Fruit fly (Drosophila melanogaster) whole organism, embryonic: ENCODE measurements around the gene RNF220.

Source experiments
- Atf6 ChIP-seq: fragments of 200-800 bp; sonication (Bioruptor generic); IDR thresholded peaks from 2 replicates; pipeline ENCODE4 v1.3.6; 2022; ENCODE audit warnings: missing biosample characterization, missing genetic modification characterization
- CG10147 ChIP-seq: fragments of 200-800 bp; sonication (Bioruptor generic); optimal IDR thresholded peaks from 2 replicates; lab custom pipeline; 2019; ENCODE audit warnings: missing biosample characterization, mild to moderate bottlenecking, missing genetic modification characterization, moderate library complexity
- CG10321 ChIP-seq: fragments of 200-800 bp; sonication (Bioruptor generic); IDR thresholded peaks from 2 replicates; pipeline ENCODE4 v1.3.6; 2022; ENCODE audit warnings: missing biosample characterization, missing genetic modification characterization
- CG10979 ChIP-seq: fragments of 200-800 bp; sonication (Bioruptor generic); optimal IDR thresholded peaks from 2 replicates; lab custom pipeline; 2018; ENCODE audit warnings: missing biosample characterization, mild to moderate bottlenecking, missing genetic modification characterization, moderate library complexity
- CG1233 ChIP-seq: fragments of 200-800 bp; sonication (Bioruptor generic); optimal IDR thresholded peaks from 4 replicates; lab custom pipeline; 2018; ENCODE audit warnings: missing biosample characterization, mild to moderate bottlenecking, missing genetic modification characterization
- CG12942 ChIP-seq: fragments of 200-800 bp; sonication (Bioruptor generic); optimal IDR thresholded peaks from 3 replicates; lab custom pipeline; 2016; ENCODE audit warnings: missing biosample characterization, missing genetic modification characterization
- CG14014 ChIP-seq: fragments of 200-800 bp; sonication (Bioruptor generic); IDR thresholded peaks from 2 replicates; pipeline ENCODE4 v1.3.6; 2022; ENCODE audit warnings: missing biosample characterization, missing genetic modification characterization
- CG1603 ChIP-seq: fragments of 200-800 bp; sonication (Bioruptor generic); optimal IDR thresholded peaks from 2 replicates; lab custom pipeline; 2019; ENCODE audit warnings: missing biosample characterization, mild to moderate bottlenecking, missing genetic modification characterization, moderate library complexity
- CG18262 ChIP-seq: fragments of 200-800 bp; optimal IDR thresholded peaks from 3 replicates; lab custom pipeline; 2019; ENCODE audit warnings: missing biosample characterization, mild to moderate bottlenecking, missing genetic modification characterization, moderate library complexity
- CG30403 ChIP-seq: fragments of 200-800 bp; sonication (Bioruptor generic); optimal IDR thresholded peaks from 3 replicates; lab custom pipeline; 2016; ENCODE audit warnings: missing biosample characterization, missing genetic modification characterization
- CG3065 ChIP-seq: fragments of 200-800 bp; sonication (Bioruptor generic); optimal IDR thresholded peaks from 2 replicates; lab custom pipeline; 2016; ENCODE audit warnings: missing biosample characterization, missing genetic modification characterization
- CG33213 ChIP-seq: fragments of 200-800 bp; sonication (Bioruptor generic); optimal IDR thresholded peaks from 3 replicates; lab custom pipeline; 2016; ENCODE audit warnings: missing biosample characterization, missing genetic modification characterization
- CG3847 ChIP-seq: fragments of 200-800 bp; sonication (Bioruptor generic); IDR thresholded peaks from 2 replicates; pipeline ENCODE4 v1.3.6; 2022; ENCODE audit warnings: missing biosample characterization, missing genetic modification characterization
- CG42726 ChIP-seq: fragments of 200-800 bp; sonication (Bioruptor generic); IDR thresholded peaks from 2 replicates; pipeline ENCODE4 v1.3.6; 2022; ENCODE audit warnings: missing biosample characterization, missing genetic modification characterization; ENCODE audit not compliant: partially characterized antibody
- CG6765 ChIP-seq: fragments of 200-800 bp; sonication (Bioruptor generic); optimal IDR thresholded peaks from 3 replicates; lab custom pipeline; 2017; ENCODE audit warnings: missing biosample characterization, mild to moderate bottlenecking, missing genetic modification characterization
- CG8478 ChIP-seq: fragments of >200 bp; optimal IDR thresholded peaks from 2 replicates; lab custom pipeline; 2018
- CG9817 ChIP-seq: fragments of 200-800 bp; sonication (Bioruptor generic); optimal IDR thresholded peaks from 2 replicates; lab custom pipeline; 2018; ENCODE audit warnings: missing biosample characterization, mild to moderate bottlenecking, missing genetic modification characterization, moderate library complexity
- D19A ChIP-seq: fragments of 200-800 bp; optimal IDR thresholded peaks from 3 replicates; lab custom pipeline; 2019; ENCODE audit warnings: missing biosample characterization, mild to moderate bottlenecking, missing genetic modification characterization, moderate library complexity
- Dref ChIP-seq: fragments of 200-800 bp; sonication (Bioruptor generic); IDR thresholded peaks from 2 replicates; pipeline ENCODE4 v1.3.6; 2022; ENCODE audit warnings: missing biosample characterization, missing genetic modification characterization
- Elba2 ChIP-seq: fragments of 200-800 bp; sonication (Bioruptor generic); optimal IDR thresholded peaks from 3 replicates; lab custom pipeline; 2016; ENCODE audit warnings: missing biosample characterization, missing genetic modification characterization
- Fer1 ChIP-seq: fragments of 200-800 bp; sonication (Bioruptor generic); optimal IDR thresholded peaks from 2 replicates; lab custom pipeline; 2017; ENCODE audit warnings: missing biosample characterization, mild to moderate bottlenecking, missing genetic modification characterization
- HLH4C ChIP-seq: fragments of 200-800 bp; sonication (Bioruptor generic); IDR thresholded peaks from 3 replicates; pipeline ENCODE4 v1.3.6; 2022; ENCODE audit warnings: missing biosample characterization, missing genetic modification characterization; ENCODE audit not compliant: partially characterized antibody
- MESR4 ChIP-seq: fragments of 200-800 bp; sonication (Bioruptor generic); optimal IDR thresholded peaks from 2 replicates; lab custom pipeline; 2018; ENCODE audit warnings: missing biosample characterization, mild to moderate bottlenecking, missing genetic modification characterization, moderate library complexity
- Mes4 ChIP-seq: fragments of 200-800 bp; sonication (Bioruptor generic); optimal IDR thresholded peaks from 2 replicates; lab custom pipeline; 2016; ENCODE audit warnings: missing biosample characterization, missing genetic modification characterization
- NK7.1 ChIP-seq: fragments of 200-800 bp; sonication (Bioruptor generic); optimal IDR thresholded peaks from 3 replicates; lab custom pipeline; 2016; ENCODE audit warnings: missing biosample characterization, missing genetic modification characterization
- Sox100B ChIP-seq: fragments of 200-800 bp; sonication (Bioruptor generic); optimal IDR thresholded peaks from 3 replicates; lab custom pipeline; 2018; ENCODE audit warnings: missing biosample characterization, mild to moderate bottlenecking, missing genetic modification characterization
- Tbp ChIP-seq: fragments of >200 bp; optimal IDR thresholded peaks from 2 replicates; lab custom pipeline; 2018; ENCODE audit warnings: missing biosample characterization, missing genetic modification characterization
- ac ChIP-seq: fragments of 200-800 bp; sonication (Bioruptor generic); optimal IDR thresholded peaks from 3 replicates; lab custom pipeline; 2017; ENCODE audit warnings: missing biosample characterization, mild to moderate bottlenecking, missing genetic modification characterization
- ap ChIP-seq: fragments of 200-800 bp; sonication (Bioruptor generic); IDR thresholded peaks from 2 replicates; pipeline ENCODE4 v1.3.6; 2022; ENCODE audit warnings: missing biosample characterization, missing genetic modification characterization
- ara ChIP-seq: fragments of 200-800 bp; sonication (Bioruptor generic); IDR thresholded peaks from 2 replicates; pipeline ENCODE4 v1.3.6; 2022; ENCODE audit warnings: missing biosample characterization, missing genetic modification characterization
- chif ChIP-seq, 2 experiments: fragments of 200-800 bp; sonication (Bioruptor generic); optimal IDR thresholded peaks; 3 replicates each; lab custom pipeline; 2016; ENCODE audit warnings: missing biosample characterization in 2 of 2, missing genetic modification characterization in 2 of 2
- corto ChIP-seq: fragments of 200-800 bp; sonication (Bioruptor generic); optimal IDR thresholded peaks from 2 replicates; lab custom pipeline; 2016; ENCODE audit warnings: missing biosample characterization, mild to moderate bottlenecking, missing genetic modification characterization, moderate library complexity
- en ChIP-seq: fragments of 200-800 bp; sonication (Bioruptor generic); optimal IDR thresholded peaks from 2 replicates; lab custom pipeline; 2016; ENCODE audit warnings: missing biosample characterization, missing genetic modification characterization
- exex ChIP-seq: fragments of 200-800 bp; sonication (Bioruptor generic); optimal IDR thresholded peaks from 4 replicates; lab custom pipeline; 2018; ENCODE audit warnings: missing biosample characterization, mild to moderate bottlenecking, missing genetic modification characterization, moderate library complexity
- ftz-f1 ChIP-seq: fragments of 200-800 bp; sonication (Bioruptor generic); optimal IDR thresholded peaks from 2 replicates; lab custom pipeline; 2016; ENCODE audit warnings: missing biosample characterization, missing genetic modification characterization
- gcm ChIP-seq: fragments of 200-800 bp; sonication (Bioruptor generic); optimal IDR thresholded peaks from 2 replicates; lab custom pipeline; 2019; ENCODE audit warnings: missing biosample characterization, mild to moderate bottlenecking, missing genetic modification characterization, moderate library complexity
- gcm2 ChIP-seq: fragments of 200-800 bp; sonication (Bioruptor generic); optimal IDR thresholded peaks from 2 replicates; lab custom pipeline; 2016; ENCODE audit warnings: missing biosample characterization, missing genetic modification characterization
- hbn ChIP-seq: fragments of 200-800 bp; sonication (Bioruptor generic); IDR thresholded peaks from 2 replicates; pipeline ENCODE4 v1.3.6; 2022; ENCODE audit warnings: missing biosample characterization, missing genetic modification characterization; ENCODE audit not compliant: partially characterized antibody
- klu ChIP-seq: fragments of 200-800 bp; sonication (Bioruptor generic); IDR thresholded peaks from 2 replicates; pipeline ENCODE4 v1.3.6; 2022; ENCODE audit warnings: missing biosample characterization, missing genetic modification characterization
- lola ChIP-seq, 3 experiments: fragments of >200 bp in 2 of 3; fragments of 200-800 bp in 1 of 3; sonication (Bioruptor generic) in 1 of 3; optimal IDR thresholded peaks; 2 replicates each; lab custom pipeline; 2017 to 2019; ENCODE audit warnings: missing biosample characterization in 3 of 3, missing genetic modification characterization in 3 of 3, mild to moderate bottlenecking in 1 of 3, moderate library complexity in 1 of 3
- luna ChIP-seq: fragments of 200-800 bp; sonication (Bioruptor generic); optimal IDR thresholded peaks from 2 replicates; lab custom pipeline; 2016; ENCODE audit warnings: missing biosample characterization, missing genetic modification characterization
- row ChIP-seq: fragments of 200-800 bp; sonication (Bioruptor generic); IDR thresholded peaks from 3 replicates; pipeline ENCODE4 v1.3.6; 2022; ENCODE audit warnings: missing biosample characterization, missing genetic modification characterization
- salm ChIP-seq: fragments of 200-800 bp; sonication (Bioruptor generic); optimal IDR thresholded peaks from 2 replicates; lab custom pipeline; 2018; ENCODE audit warnings: missing biosample characterization, mild to moderate bottlenecking, missing genetic modification characterization
- scrt ChIP-seq: fragments of 200-800 bp; sonication (Bioruptor generic); optimal IDR thresholded peaks from 2 replicates; lab custom pipeline; 2018; ENCODE audit warnings: missing biosample characterization, mild to moderate bottlenecking, missing genetic modification characterization, moderate library complexity
- seq ChIP-seq: fragments of 200-800 bp; sonication (Bioruptor generic); IDR thresholded peaks from 2 replicates; pipeline ENCODE4 v1.3.6; 2022; ENCODE audit warnings: missing biosample characterization, missing genetic modification characterization
- sna ChIP-seq: fragments of 200-800 bp; sonication (Bioruptor generic); IDR thresholded peaks from 2 replicates; pipeline ENCODE4 v1.3.6; 2022; ENCODE audit warnings: missing biosample characterization, missing genetic modification characterization; ENCODE audit not compliant: partially characterized antibody
- sr ChIP-seq: fragments of 200-800 bp; sonication (Bioruptor generic); IDR thresholded peaks from 3 replicates; pipeline ENCODE4 v1.3.6; 2022; ENCODE audit warnings: missing biosample characterization, missing genetic modification characterization
- tin ChIP-seq: fragments of 200-800 bp; sonication (Bioruptor generic); optimal IDR thresholded peaks from 3 replicates; lab custom pipeline; 2016; ENCODE audit warnings: missing biosample characterization, missing genetic modification characterization
- twi ChIP-seq: fragments of 200-800 bp; optimal IDR thresholded peaks from 2 replicates; lab custom pipeline; 2019; ENCODE audit warnings: missing biosample characterization, mild to moderate bottlenecking, missing genetic modification characterization, moderate library complexity
- wor ChIP-seq: fragments of 200-800 bp; sonication (Bioruptor generic); IDR thresholded peaks from 2 replicates; pipeline ENCODE4 v1.3.6; 2022; ENCODE audit warnings: missing biosample characterization, missing genetic modification characterization
- zen2 ChIP-seq: fragments of 200-800 bp; sonication (Bioruptor generic); IDR thresholded peaks from 3 replicates; pipeline ENCODE4 v1.3.6; 2022; ENCODE audit warnings: missing biosample characterization, missing genetic modification characterization; ENCODE audit not compliant: partially characterized antibody

The RNF220 gene

DNA sequence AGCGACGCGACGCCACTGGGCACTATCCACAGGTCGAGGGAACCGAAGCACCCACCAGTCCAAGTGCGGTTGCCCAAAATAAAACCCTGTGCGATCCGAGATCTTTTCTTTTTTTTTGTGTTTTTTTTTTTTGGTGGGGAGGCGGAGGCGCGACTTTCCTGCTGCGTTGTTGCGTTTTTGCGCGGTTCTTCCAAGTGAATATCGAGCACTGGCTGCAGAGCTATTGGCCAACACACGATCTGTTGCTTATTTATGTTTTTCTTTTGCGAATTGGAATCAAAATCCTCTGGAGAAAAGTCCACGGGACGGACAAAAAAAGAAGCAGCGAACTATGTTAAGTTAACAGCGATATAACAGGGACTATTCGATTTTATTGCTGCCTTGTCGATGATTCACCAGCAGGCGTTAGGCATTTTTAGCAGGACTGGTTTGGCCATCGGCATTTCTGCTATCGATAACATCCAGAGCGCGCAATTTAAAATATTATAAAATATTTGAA, 5.4 kb downstream of the RNF220 start, which contains the start of gene wge (continued):
- TF ChIP-seq gcm (GFP tag; lab: Kevin White, UChicago) (no peak), ftz-f1 (GFP tag; lab: Kevin White, UChicago) (no peak), CG9817 (tag; lab: Kevin White, UChicago) (no peak), MESR4 (peak; percentile 74), zen2 (GFP tag; lab: Robert Waterston, UW) (no peak), wor (GFP tag; lab: Robert Waterston, UW) (no peak), NK7.1 (GFP tag; lab: Kevin White, UChicago) (no peak), CG42726 (GFP tag; lab: Robert Waterston, UW) (no peak; the same call in 1 of the 2 replicates), CG3847 (GFP tag; lab: Robert Waterston, UW) (no peak), hbn (GFP tag; lab: Robert Waterston, UW) (no peak; the same call in 1 of the 2 replicates), klu (GFP tag; lab: Robert Waterston, UW) (no peak), twi (tag; lab: Kevin White, UChicago) (no peak), Sox100B (GFP tag; lab: Kevin White, UChicago) (no peak), exex (tag; lab: Kevin White, UChicago) (no peak), ap (GFP tag; lab: Robert Waterston, UW) (no peak), seq (GFP tag; lab: Robert Waterston, UW) (no peak), CG10979 (tag; lab: Kevin White, UChicago) (no peak), ac (GFP tag; lab: Kevin White, UChicago) (no peak), CG10147 (GFP tag; lab: Kevin White, UChicago) (no peak), Elba2 (GFP tag; lab: Kevin White, UChicago) (no peak), CG18262 (tag; lab: Kevin White, UChicago) (peak; percentile 18), Fer1 (GFP tag; lab: Kevin White, UChicago) (peak; percentile 16), CG10321 (GFP tag; lab: Robert Waterston, UW) (no peak), chif (GFP tag; optimal IDR thresholded peaks at IDR 0.05; lab: Kevin White, UChicago) (no peak), Dref (GFP tag; lab: Robert Waterston, UW) (peak; percentile 91), lola (GFP tag; optimal IDR thresholded peaks at IDR 0.05; lab: Kevin White, UChicago) (no peak), Mes4 (no peak), row (GFP tag; lab: Robert Waterston, UW) (no peak), en (GFP tag; lab: Kevin White, UChicago) (no peak), CG1603 (tag; lab: Kevin White, UChicago) (peak; percentile 34), CG12942 (GFP tag; lab: Kevin White, UChicago) (no peak), CG33213 (no peak), CG6765 (GFP tag; lab: Kevin White, UChicago) (no peak), Tbp (GFP tag; lab: Kevin White, UChicago) (no peak), salm (tag; lab: Kevin White, UChicago) (no peak), sna (GFP tag; lab: Robert Waterston, UW) (no peak; the same call in 1 of the 2 replicates), CG30403 (GFP tag; lab: Kevin White, UChicago) (no peak), sr (GFP tag; lab: Robert Waterston, UW) (no peak), ara (GFP tag; lab: Robert Waterston, UW) (no peak), CG1233 (GFP tag; lab: Kevin White, UChicago) (no peak), CG14014 (no peak), Atf6 (GFP tag; lab: Robert Waterston, UW) (no peak), D19A (tag; lab: Kevin White, UChicago) (no peak), corto (no peak), luna (GFP tag; lab: Kevin White, UChicago) (no peak), gcm2 (GFP tag; lab: Kevin White, UChicago) (no peak), tin (GFP tag; lab: Kevin White, UChicago) (no peak), CG8478 (no peak), HLH4C (GFP tag; lab: Robert Waterston, UW) (peak; percentile 63; the same call in 2 of the 3 replicates), scrt (GFP tag; lab: Kevin White, UChicago) (no peak), CG3065 (GFP tag; lab: Kevin White, UChicago) (no peak)
